Worm (Caenorhabditis elegans) whole organism, L1 larva: ENCODE data around the gene T08A11.1.
A peak's percentile ranks its signal among the peaks of the same experiment; 100 is the strongest.

Source experiments
- C34B4.2 ChIP-seq: sonication (generic microtip); optimal IDR thresholded peaks from 2 replicates; lab custom pipeline; 2017; ENCODE audit warnings: mild to moderate bottlenecking, missing genetic modification characterization, missing compliant biosample characterization
- F16B12.6 ChIP-seq: fragments of 150-350 bp; optimal IDR thresholded peaks from 2 replicates; lab custom pipeline; 2014; ENCODE audit warnings: missing biosample characterization, missing genetic modification characterization
- aha-1 ChIP-seq: fragments of 150-350 bp; optimal IDR thresholded peaks from 2 replicates; lab custom pipeline; 2014; ENCODE audit warnings: missing biosample characterization, missing genetic modification characterization
- alr-1 ChIP-seq: fragments of 200-800 bp; sonication (Bioruptor generic); optimal IDR thresholded peaks from 2 replicates; lab custom pipeline; 2018; ENCODE audit warnings: borderline replicate concordance, mild to moderate bottlenecking, missing genetic modification characterization, missing compliant biosample characterization
- aly-2 ChIP-seq: fragments of 150-350 bp; optimal IDR thresholded peaks from 2 replicates; lab custom pipeline; 2014; ENCODE audit warnings: missing biosample characterization, missing genetic modification characterization
- ama-1 ChIP-seq: fragments of 150-350 bp; optimal IDR thresholded peaks from 2 replicates; lab custom pipeline; 2014
- ceh-63 ChIP-seq: fragments of 200-800 bp; sonication (Bioruptor generic); optimal IDR thresholded peaks from 2 replicates; lab custom pipeline; 2018; ENCODE audit warnings: mild to moderate bottlenecking, missing genetic modification characterization, missing compliant biosample characterization
- ceh-88 ChIP-seq: fragments of 200-800 bp; sonication (Bioruptor generic); IDR thresholded peaks from 2 replicates; pipeline ENCODE4 v1.3.6; 2022; ENCODE audit warnings: missing genetic modification characterization, missing compliant biosample characterization
- ceh-90 ChIP-seq: sonication (generic microtip); optimal IDR thresholded peaks from 2 replicates; lab custom pipeline; 2016; ENCODE audit warnings: missing genetic modification characterization, missing compliant biosample characterization
- dpl-1 ChIP-seq, 3 experiments: fragments of 150-350 bp in 2 of 3; sonication (generic microtip) in 1 of 3; optimal IDR thresholded peaks; 2 replicates each; lab custom pipeline; 2014 to 2017; ENCODE audit warnings: missing biosample characterization in 3 of 3, missing genetic modification characterization in 3 of 3, missing genetic modification reagents in 3 of 3
- dsc-1 ChIP-seq: sonication (generic microtip); optimal IDR thresholded peaks from 2 replicates; lab custom pipeline; 2016; ENCODE audit warnings: mild to moderate bottlenecking, missing genetic modification characterization, missing compliant biosample characterization
- efl-1 ChIP-seq, 4 experiments: fragments of 150-350 bp; optimal IDR thresholded peaks in 3 of 4; peaks in 1 of 4; 1 replicate in 1 of 4; 2 replicates in 3 of 4; lab custom pipeline; 2014; ENCODE audit warnings: missing biosample characterization in 2 of 4, missing genetic modification characterization in 2 of 4, missing genetic modification reagents in 2 of 4
- ets-5 ChIP-seq: fragments of 200-800 bp; sonication (Bioruptor generic); IDR thresholded peaks from 2 replicates; pipeline ENCODE4 v1.3.6; 2022; ENCODE audit warnings: missing genetic modification characterization, missing compliant biosample characterization
- fkh-8 ChIP-seq: sonication (generic microtip); optimal IDR thresholded peaks from 2 replicates; lab custom pipeline; 2016; ENCODE audit warnings: mild to moderate bottlenecking, missing genetic modification characterization, missing compliant biosample characterization
- fos-1 ChIP-seq: fragments of 150-350 bp; optimal IDR thresholded peaks from 2 replicates; lab custom pipeline; 2014; ENCODE audit warnings: missing biosample characterization, missing genetic modification characterization
- hpl-2 ChIP-seq: fragments of 150-350 bp; optimal IDR thresholded peaks from 2 replicates; lab custom pipeline; 2014; ENCODE audit warnings: missing biosample characterization, missing genetic modification reagents, missing genetic modification characterization
- isw-1 ChIP-seq: fragments of 200-800 bp; sonication (Bioruptor generic); IDR thresholded peaks from 2 replicates; pipeline ENCODE4 v1.3.6; 2022; ENCODE audit warnings: missing genetic modification characterization, missing compliant biosample characterization
- jun-1 ChIP-seq: fragments of 150-350 bp; optimal IDR thresholded peaks from 2 replicates; lab custom pipeline; 2014; ENCODE audit warnings: missing biosample characterization, missing genetic modification reagents, missing genetic modification characterization
- lin-13 ChIP-seq: fragments of 150-350 bp; optimal IDR thresholded peaks from 2 replicates; lab custom pipeline; 2014; ENCODE audit warnings: missing biosample characterization, missing genetic modification reagents, missing genetic modification characterization
- lin-39 ChIP-seq: fragments of 150-350 bp; optimal IDR thresholded peaks from 2 replicates; lab custom pipeline; 2014; ENCODE audit warnings: missing biosample characterization, missing genetic modification reagents, missing genetic modification characterization
- lir-3 ChIP-seq: sonication (generic microtip); optimal IDR thresholded peaks from 2 replicates; lab custom pipeline; 2016; ENCODE audit warnings: mild to moderate bottlenecking, missing genetic modification characterization, moderate library complexity, missing compliant biosample characterization; ENCODE audit not compliant: poor library complexity
- lsy-2 ChIP-seq, 2 experiments: fragments of 150-350 bp; optimal IDR thresholded peaks; 2 replicates each; lab custom pipeline; 2014; ENCODE audit warnings: missing biosample characterization in 2 of 2, missing genetic modification characterization in 2 of 2
- mep-1 ChIP-seq: fragments of 150-350 bp; optimal IDR thresholded peaks from 2 replicates; lab custom pipeline; 2014; ENCODE audit warnings: missing biosample characterization, missing genetic modification characterization
- nhr-11 ChIP-seq: fragments of 150-350 bp; optimal IDR thresholded peaks from 2 replicates; lab custom pipeline; 2014; ENCODE audit warnings: missing biosample characterization, missing genetic modification characterization
- nhr-12 ChIP-seq: sonication (generic microtip); optimal IDR thresholded peaks from 2 replicates; lab custom pipeline; 2017; ENCODE audit warnings: missing biosample characterization, missing genetic modification characterization
- nhr-19 ChIP-seq: fragments of 200-800 bp; sonication (Bioruptor generic); conservative IDR thresholded peaks from 2 replicates; pipeline ENCODE4 v1.3.6; 2022; ENCODE audit warnings: missing genetic modification characterization, missing compliant biosample characterization
- nhr-237 ChIP-seq: fragments of 150-350 bp; optimal IDR thresholded peaks from 2 replicates; lab custom pipeline; 2014; ENCODE audit warnings: missing biosample characterization, missing genetic modification characterization
- nhr-47 ChIP-seq: sonication (generic microtip); optimal IDR thresholded peaks from 2 replicates; lab custom pipeline; 2016; ENCODE audit warnings: mild to moderate bottlenecking, missing genetic modification characterization, moderate library complexity, missing compliant biosample characterization
- nhr-71 ChIP-seq: sonication (generic microtip); optimal IDR thresholded peaks from 2 replicates; lab custom pipeline; 2016; ENCODE audit warnings: mild to moderate bottlenecking, missing genetic modification characterization, moderate library complexity, missing compliant biosample characterization
- nhr-84 ChIP-seq: sonication (generic microtip); optimal IDR thresholded peaks from 2 replicates; lab custom pipeline; 2017; ENCODE audit warnings: missing biosample characterization, missing genetic modification characterization
- nhr-85 ChIP-seq: sonication (generic microtip); peaks from one replicate; lab custom pipeline; 2016; ENCODE audit warnings: missing genetic modification characterization, inconsistent platforms, missing compliant biosample characterization
- pag-3 ChIP-seq: sonication (generic microtip); optimal IDR thresholded peaks from 2 replicates; lab custom pipeline; 2017; ENCODE audit warnings: missing genetic modification characterization, mild to moderate bottlenecking, missing compliant biosample characterization, antibody characterized with exemption, borderline replicate concordance; ENCODE audit not compliant: insufficient read depth
- pax-3 ChIP-seq: fragments of 200-800 bp; sonication (Bioruptor generic); optimal IDR thresholded peaks from 2 replicates; lab custom pipeline; 2018; ENCODE audit warnings: mild to moderate bottlenecking, missing genetic modification characterization, moderate library complexity, missing compliant biosample characterization
- tbx-2 ChIP-seq: sonication (generic microtip); optimal IDR thresholded peaks from 2 replicates; lab custom pipeline; 2016; ENCODE audit warnings: missing genetic modification characterization, missing compliant biosample characterization
- unc-62 ChIP-seq: fragments of 150-350 bp; optimal IDR thresholded peaks from 2 replicates; lab custom pipeline; 2014; ENCODE audit warnings: missing biosample characterization, missing genetic modification reagents, missing genetic modification characterization
- vab-15 ChIP-seq: sonication (generic microtip); optimal IDR thresholded peaks from 2 replicates; lab custom pipeline; 2017; ENCODE audit warnings: missing genotype, mild to moderate bottlenecking, missing genetic modification characterization, missing compliant biosample characterization
- xbp-1 ChIP-seq: sonication (generic microtip); optimal IDR thresholded peaks from 2 replicates; lab custom pipeline; 2016; ENCODE audit warnings: missing genetic modification characterization, missing compliant biosample characterization
- zip-4 ChIP-seq: fragments of 200-800 bp; sonication (Bioruptor generic); optimal IDR thresholded peaks from 2 replicates; lab custom pipeline; 2018; ENCODE audit warnings: mild to moderate bottlenecking, missing genetic modification characterization, moderate library complexity, missing compliant biosample characterization

The T08A11.1 gene

DNA sequence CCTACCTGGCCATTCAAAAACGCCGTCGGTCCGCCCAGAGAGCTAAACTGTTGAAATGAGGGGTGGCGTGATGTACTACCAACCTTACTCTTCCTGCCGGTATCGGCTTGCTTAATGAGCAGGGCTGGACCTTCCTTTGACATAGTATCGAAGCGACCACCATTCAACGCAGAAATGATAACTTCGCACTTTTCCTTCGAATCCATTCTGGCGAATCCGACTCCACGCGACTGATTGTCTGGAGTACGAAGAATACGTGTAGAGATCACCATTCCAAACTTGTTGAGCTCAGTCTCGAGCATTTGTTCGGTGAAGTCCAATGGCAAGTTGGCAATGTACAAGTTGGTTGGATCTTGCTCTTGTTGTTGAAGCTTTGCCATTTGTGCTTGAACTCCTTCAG, 15.3 kb upstream of the T08A11.1 start:
- no peak for TF ChIP-seq vab-15 (tag; lab: Kevin White, UChicago)
- TF ChIP-seq unc-62 (GFP tag; lab: Kevin White, UChicago) = no peak
- TF ChIP-seq efl-1 (optimal IDR thresholded peaks at IDR 0.05; lab: Kevin White, UChicago) = no peak
- peak in 1 of 2 experiments; percentile 92 for TF ChIP-seq efl-1 (GFP tag; optimal IDR thresholded peaks at IDR 0.05 in 1 of 2; lab: Kevin White, UChicago)
- TF ChIP-seq nhr-84 (tag; lab: Kevin White, UChicago) = no peak
- no peak for TF ChIP-seq ceh-88 (GFP tag; lab: Robert Waterston, UW)

DNA sequence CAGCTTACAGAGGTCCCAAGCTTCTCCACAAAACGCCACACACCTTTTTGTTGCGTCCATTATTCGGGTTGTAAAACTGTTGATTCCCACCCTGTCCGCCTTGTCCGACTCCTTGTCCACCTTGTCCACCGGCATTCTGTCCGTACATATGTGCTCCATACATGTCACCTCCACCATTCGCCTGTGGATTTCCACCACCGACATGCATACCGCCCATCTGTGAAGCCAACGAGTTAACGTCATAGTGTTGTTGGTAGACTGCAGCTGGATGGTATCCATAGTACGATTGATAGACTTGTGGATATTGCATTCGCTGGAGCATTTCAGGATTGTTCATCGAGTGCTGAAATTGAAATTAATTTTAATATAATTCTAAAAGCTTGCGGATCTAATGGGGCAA, 14.8 kb upstream of the T08A11.1 start:
- TF ChIP-seq lin-39 (tag; lab: Kevin White, UChicago) (no peak), ceh-88 (GFP tag; lab: Robert Waterston, UW) (no peak), pax-3 (tag; lab: Kevin White, UChicago) (no peak), lin-13 (GFP tag; lab: Kevin White, UChicago) (no peak), lir-3 (tag; lab: Kevin White, UChicago) (no peak), tbx-2 (no peak), fkh-8 (tag; lab: Kevin White, UChicago) (no peak), nhr-71 (tag; lab: Kevin White, UChicago) (no peak), nhr-237 (tag; lab: Kevin White, UChicago) (no peak), ceh-90 (tag; lab: Kevin White, UChicago) (no peak)

- no peak for TF ChIP-seq ceh-63 (GFP tag; lab: Kevin White, UChicago)
- TF ChIP-seq fos-1 (tag; lab: Kevin White, UChicago) = no peak
- TF ChIP-seq dsc-1 (tag; lab: Kevin White, UChicago) = no peak
- TF ChIP-seq nhr-12 (tag; lab: Kevin White, UChicago) = no peak
- TF ChIP-seq nhr-19 = no peak
- TF ChIP-seq jun-1 (tag; lab: Kevin White, UChicago) = no peak
- TF ChIP-seq aha-1 = no peak
- no peak for TF ChIP-seq ets-5
- TF ChIP-seq pag-3 (tag; lab: Kevin White, UChicago) = no peak
- no peak for TF ChIP-seq nhr-71 (tag; lab: Kevin White, UChicago)
- TF ChIP-seq mep-1 (tag; lab: Kevin White, UChicago) = no peak
- no peak for TF ChIP-seq F16B12.6
- TF ChIP-seq zip-4 = no peak
- no peak for TF ChIP-seq nhr-47 (tag; lab: Kevin White, UChicago)
- TF ChIP-seq hpl-2 (GFP tag; lab: Kevin White, UChicago) = no peak
- no peak for TF ChIP-seq lsy-2 (tag; optimal IDR thresholded peaks at IDR 0.05; lab: Kevin White, UChicago)
- TF ChIP-seq aly-2 (tag; lab: Kevin White, UChicago) = no peak
- TF ChIP-seq alr-1 (tag; lab: Kevin White, UChicago) = no peak
- no peak for TF ChIP-seq nhr-11 (tag; lab: Kevin White, UChicago)
- no peak for TF ChIP-seq ama-1 (lab: Kevin White, UChicago)
Measured at ce11 chrIII:4276277-4276676, 13.3 kb upstream of the T08A11.1 start.

ce11 chrIII:4275704-4276103, 12.8 kb upstream of the T08A11.1 start:
- TF ChIP-seq nhr-85 (tag; lab: Kevin White, UChicago) = peak; percentile 31
- no peak for TF ChIP-seq nhr-12 (tag; lab: Kevin White, UChicago)
- TF ChIP-seq isw-1 = no peak
- peak; percentile 14 to 55 (median 50) for TF ChIP-seq dpl-1 (GFP tag; optimal IDR thresholded peaks at IDR 0.05; lab: Kevin White, UChicago)
- TF ChIP-seq efl-1 (optimal IDR thresholded peaks at IDR 0.05; lab: Kevin White, UChicago) = peak in 1 of 2 experiments; percentile 38
- peak; percentile 54 to 96 for TF ChIP-seq efl-1 (GFP tag; optimal IDR thresholded peaks at IDR 0.05 in 1 of 2; lab: Kevin White, UChicago)
- TF ChIP-seq dsc-1 (tag; lab: Kevin White, UChicago) = no peak
- peak in 1 of 2 experiments; percentile 14 for TF ChIP-seq lsy-2 (tag; optimal IDR thresholded peaks at IDR 0.05; lab: Kevin White, UChicago)
- no peak for TF ChIP-seq C34B4.2 (tag; lab: Kevin White, UChicago)
- peak; percentile 47 for TF ChIP-seq xbp-1 (tag; lab: Kevin White, UChicago)
